Fruit fly (Drosophila melanogaster) Kc167 (cell line): ENCODE results near the gene Lrpprc2.

Experiments
- Myc ChIP-seq: fragments of >200 bp; optimal IDR thresholded peaks from 2 replicates; lab custom pipeline; 2017; ENCODE audit warnings: missing external identifiers
- h ChIP-seq: fragments of >200 bp; optimal IDR thresholded peaks from 3 replicates; lab custom pipeline; 2018; ENCODE audit warnings: missing external identifiers
- ttk ChIP-seq: sonication (Bioruptor generic); optimal IDR thresholded peaks from 2 replicates; lab custom pipeline; 2017; ENCODE audit warnings: missing external identifiers

- no peak for TF ChIP-seq Myc (lab: Kevin White, UChicago)
- no peak for TF ChIP-seq ttk (lab: Kevin White, UChicago)
- TF ChIP-seq h (lab: Kevin White, UChicago), result no peak
Measured at dm6 chrX:1411225-1411932, 49.0 kb downstream of the Lrpprc2 start.
